Fruit fly (Drosophila melanogaster) whole organism, embryonic: Measurements from ENCODE around the gene GlcAT-P.

ENCODE experiments used
- Atf6 ChIP-seq: fragments of 200-800 bp; sonication (Bioruptor generic); IDR thresholded peaks from 2 replicates; pipeline ENCODE4 v1.3.6; 2022; ENCODE audit warnings: missing biosample characterization, missing genetic modification characterization
- Bgb ChIP-seq: fragments of 200-800 bp; sonication (Bioruptor generic); IDR thresholded peaks from 2 replicates; pipeline ENCODE4 v1.3.6; 2022; ENCODE audit warnings: missing biosample characterization, missing genetic modification characterization; ENCODE audit not compliant: partially characterized antibody
- CG11093 ChIP-seq: fragments of 200-800 bp; sonication (Bioruptor generic); IDR thresholded peaks from 3 replicates; pipeline ENCODE4 v1.3.6; 2022; ENCODE audit warnings: missing biosample characterization, missing genetic modification characterization
- CG12299 ChIP-seq: fragments of 200-800 bp; sonication (Bioruptor generic); optimal IDR thresholded peaks from 2 replicates; lab custom pipeline; 2018; ENCODE audit warnings: missing biosample characterization, mild to moderate bottlenecking, missing genetic modification characterization
- CG12769 ChIP-seq: fragments of 200-800 bp; sonication (Bioruptor generic); optimal IDR thresholded peaks from 2 replicates; lab custom pipeline; 2019; ENCODE audit warnings: missing biosample characterization, mild to moderate bottlenecking, missing genetic modification characterization, moderate library complexity
- CG13624 ChIP-seq: fragments of 200-800 bp; sonication (Bioruptor generic); optimal IDR thresholded peaks from 2 replicates; lab custom pipeline; 2016; ENCODE audit warnings: missing biosample characterization, missing genetic modification characterization
- CG17568 ChIP-seq: fragments of 200-800 bp; sonication (Bioruptor generic); optimal IDR thresholded peaks from 2 replicates; lab custom pipeline; 2018; ENCODE audit warnings: missing biosample characterization, mild to moderate bottlenecking, missing genetic modification characterization, moderate library complexity
- CG18262 ChIP-seq: fragments of 200-800 bp; optimal IDR thresholded peaks from 3 replicates; lab custom pipeline; 2019; ENCODE audit warnings: missing biosample characterization, mild to moderate bottlenecking, missing genetic modification characterization, moderate library complexity
- CG18599 ChIP-seq: fragments of 200-800 bp; sonication (Bioruptor generic); optimal IDR thresholded peaks from 3 replicates; lab custom pipeline; 2017; ENCODE audit warnings: missing biosample characterization, missing genetic modification characterization, mild to moderate bottlenecking, moderate library complexity, missing genetic modification reagents
- CG2199 ChIP-seq: fragments of 200-800 bp; sonication (Bioruptor generic); IDR thresholded peaks from 3 replicates; pipeline ENCODE4 v1.3.6; 2022; ENCODE audit warnings: missing biosample characterization, missing genetic modification characterization
- CG2678 ChIP-seq: fragments of 200-800 bp; sonication (Bioruptor generic); optimal IDR thresholded peaks from 3 replicates; lab custom pipeline; 2019; ENCODE audit warnings: missing biosample characterization, mild to moderate bottlenecking, missing genetic modification characterization, moderate library complexity
- CG2889 ChIP-seq: fragments of 200-800 bp; sonication (Bioruptor generic); IDR thresholded peaks from 3 replicates; pipeline ENCODE4 v1.3.6; 2022; ENCODE audit warnings: missing biosample characterization, missing genetic modification characterization
- CG32772 ChIP-seq: fragments of 200-800 bp; sonication (Bioruptor generic); IDR thresholded peaks from 2 replicates; pipeline ENCODE4 v1.3.6; 2022; ENCODE audit warnings: missing biosample characterization, missing genetic modification characterization
- CG4328 ChIP-seq: fragments of 200-800 bp; sonication (Bioruptor generic); optimal IDR thresholded peaks from 3 replicates; lab custom pipeline; 2017; ENCODE audit warnings: missing biosample characterization, missing genetic modification reagents, missing genetic modification characterization
- CG4707 ChIP-seq: fragments of 200-800 bp; sonication (Bioruptor generic); optimal IDR thresholded peaks from 2 replicates; lab custom pipeline; 2018; ENCODE audit warnings: missing biosample characterization, mild to moderate bottlenecking, missing genetic modification characterization, moderate library complexity
- CG4820 ChIP-seq: fragments of 200-800 bp; sonication (Bioruptor generic); optimal IDR thresholded peaks from 3 replicates; lab custom pipeline; 2016; ENCODE audit warnings: missing biosample characterization, missing genetic modification characterization
- CG5180 ChIP-seq: fragments of 200-800 bp; sonication (Bioruptor generic); optimal IDR thresholded peaks from 3 replicates; lab custom pipeline; 2017; ENCODE audit warnings: missing biosample characterization, missing genetic modification characterization, mild to moderate bottlenecking, moderate library complexity, missing genetic modification reagents
- D19B ChIP-seq: fragments of 200-800 bp; sonication (Bioruptor generic); optimal IDR thresholded peaks from 2 replicates; lab custom pipeline; 2017; ENCODE audit warnings: missing biosample characterization, mild to moderate bottlenecking, missing genetic modification characterization
- Hmr ChIP-seq: fragments of 200-800 bp; sonication (Bioruptor generic); optimal IDR thresholded peaks from 3 replicates; lab custom pipeline; 2017; ENCODE audit warnings: mild to moderate bottlenecking, missing biosample characterization, missing genetic modification reagents, missing genetic modification characterization
- Hr39 ChIP-seq: fragments of >200 bp; optimal IDR thresholded peaks from 2 replicates; lab custom pipeline; 2017
- Kr ChIP-seq: fragments of 200-800 bp; sonication (Bioruptor generic); optimal IDR thresholded peaks from 2 replicates; lab custom pipeline; 2017; ENCODE audit warnings: missing biosample characterization, mild to moderate bottlenecking, missing genetic modification characterization
- MTF-1 ChIP-seq: fragments of 200-800 bp; sonication (Bioruptor generic); optimal IDR thresholded peaks from 2 replicates; lab custom pipeline; 2018; ENCODE audit warnings: missing biosample characterization, mild to moderate bottlenecking, missing genetic modification characterization, borderline replicate concordance
- Mes4 ChIP-seq: fragments of 200-800 bp; sonication (Bioruptor generic); optimal IDR thresholded peaks from 2 replicates; lab custom pipeline; 2016; ENCODE audit warnings: missing biosample characterization, missing genetic modification characterization
- Oaz ChIP-seq: fragments of 200-800 bp; sonication (Bioruptor generic); IDR thresholded peaks from 2 replicates; pipeline ENCODE4 v1.3.6; 2022; ENCODE audit warnings: missing biosample characterization, missing genetic modification characterization
- Opbp ChIP-seq: fragments of 200-800 bp; sonication (Bioruptor generic); IDR thresholded peaks from 3 replicates; pipeline ENCODE4 v1.3.6; 2022; ENCODE audit warnings: missing biosample characterization, missing genetic modification characterization; ENCODE audit not compliant: partially characterized antibody
- Scr ChIP-seq: fragments of 200-800 bp; sonication (Bioruptor generic); IDR thresholded peaks from 2 replicates; pipeline ENCODE4 v1.3.6; 2022; ENCODE audit warnings: missing biosample characterization, missing genetic modification characterization; ENCODE audit not compliant: partially characterized antibody
- Sry-β ChIP-seq: fragments of 200-800 bp; sonication (Bioruptor generic); optimal IDR thresholded peaks from 2 replicates; lab custom pipeline; 2018; ENCODE audit warnings: missing biosample characterization, mild to moderate bottlenecking, missing genetic modification characterization, moderate library complexity
- Trl ChIP-seq, 3 experiments: fragments of >200 bp in 2 of 3; fragments of 200-800 bp in 1 of 3; sonication (Bioruptor generic) in 1 of 3; optimal IDR thresholded peaks; 2 replicates in 1 of 3; 3 replicates in 2 of 3; lab custom pipeline; 2016 to 2017; ENCODE audit warnings: missing biosample characterization in 1 of 3, missing genetic modification characterization in 1 of 3
- Usf ChIP-seq: fragments of 200-800 bp; sonication (Bioruptor generic); optimal IDR thresholded peaks from 2 replicates; lab custom pipeline; 2017; ENCODE audit warnings: missing genotype, missing biosample characterization, missing genetic modification characterization
- Xrp1 ChIP-seq: fragments of 200-800 bp; sonication (Bioruptor generic); IDR thresholded peaks from 2 replicates; pipeline ENCODE4 v1.3.6; 2022; ENCODE audit warnings: missing biosample characterization, missing genetic modification characterization
- ap ChIP-seq: fragments of 200-800 bp; sonication (Bioruptor generic); IDR thresholded peaks from 2 replicates; pipeline ENCODE4 v1.3.6; 2022; ENCODE audit warnings: missing biosample characterization, missing genetic modification characterization
- chn ChIP-seq: fragments of 200-800 bp; sonication (Bioruptor generic); optimal IDR thresholded peaks from 2 replicates; lab custom pipeline; 2016; ENCODE audit warnings: missing biosample characterization, missing genetic modification characterization
- crol ChIP-seq: fragments of 200-800 bp; sonication (Bioruptor generic); IDR thresholded peaks from 2 replicates; pipeline ENCODE4 v1.3.6; 2022; ENCODE audit warnings: missing biosample characterization, missing genetic modification characterization
- gce ChIP-seq: fragments of 200-800 bp; sonication (Bioruptor generic); IDR thresholded peaks from 3 replicates; pipeline ENCODE4 v1.3.6; 2022; ENCODE audit warnings: missing biosample characterization, missing genetic modification characterization
- grau ChIP-seq: fragments of 200-800 bp; optimal IDR thresholded peaks from 3 replicates; lab custom pipeline; 2019; ENCODE audit warnings: missing biosample characterization, mild to moderate bottlenecking, missing genetic modification characterization, moderate library complexity
- grn ChIP-seq: fragments of 200-800 bp; sonication (Bioruptor generic); optimal IDR thresholded peaks from 3 replicates; lab custom pipeline; 2017; ENCODE audit warnings: missing biosample characterization, missing genetic modification characterization
- gsb-n ChIP-seq: fragments of 200-800 bp; sonication (Bioruptor generic); optimal IDR thresholded peaks from 3 replicates; lab custom pipeline; 2018; ENCODE audit warnings: missing biosample characterization, mild to moderate bottlenecking, missing genetic modification characterization
- her ChIP-seq: fragments of 200-800 bp; sonication (Bioruptor generic); optimal IDR thresholded peaks from 2 replicates; lab custom pipeline; 2016; ENCODE audit warnings: missing biosample characterization, missing genetic modification characterization
- hkb ChIP-seq, 2 experiments: fragments of 200-800 bp in 1 of 2; fragments of >200 bp in 1 of 2; sonication (Bioruptor generic) in 1 of 2; IDR thresholded peaks in 1 of 2; optimal IDR thresholded peaks in 1 of 2; 2 replicates each; pipeline versions ENCODE4 v1.3.6 to Lab custom; 2017 to 2022; ENCODE audit warnings: missing biosample characterization in 1 of 2, missing genetic modification characterization in 1 of 2
- mam ChIP-seq: fragments of 200-800 bp; sonication (Bioruptor generic); optimal IDR thresholded peaks from 3 replicates; lab custom pipeline; 2016; ENCODE audit warnings: missing biosample characterization, missing genetic modification characterization
- mirr ChIP-seq: fragments of 200-800 bp; sonication (Bioruptor generic); optimal IDR thresholded peaks from 3 replicates; lab custom pipeline; 2018; ENCODE audit warnings: missing biosample characterization, mild to moderate bottlenecking, missing genetic modification characterization
- pnt ChIP-seq: fragments of 200-800 bp; sonication (Bioruptor generic); optimal IDR thresholded peaks from 3 replicates; lab custom pipeline; 2016; ENCODE audit warnings: missing biosample characterization, missing genetic modification characterization
- repo ChIP-seq: fragments of 200-800 bp; sonication (Bioruptor generic); optimal IDR thresholded peaks from 2 replicates; lab custom pipeline; 2016; ENCODE audit warnings: missing biosample characterization, missing genetic modification characterization
- sens-2 ChIP-seq: fragments of 200-800 bp; sonication (Bioruptor generic); IDR thresholded peaks from 2 replicates; pipeline ENCODE4 v1.3.6; 2022; ENCODE audit warnings: missing biosample characterization, missing genetic modification characterization
- sima ChIP-seq: fragments of 200-800 bp; sonication (Bioruptor generic); optimal IDR thresholded peaks from 2 replicates; lab custom pipeline; 2016; ENCODE audit warnings: missing biosample characterization, missing genetic modification characterization
- slbo ChIP-seq: fragments of 200-800 bp; sonication (Bioruptor generic); IDR thresholded peaks from 2 replicates; pipeline ENCODE4 v1.3.6; 2022; ENCODE audit warnings: missing biosample characterization, missing genetic modification characterization
- sqz ChIP-seq: fragments of 200-800 bp; sonication (Bioruptor generic); optimal IDR thresholded peaks from 3 replicates; lab custom pipeline; 2018; ENCODE audit warnings: missing biosample characterization, mild to moderate bottlenecking, missing genetic modification characterization
- sr ChIP-seq: fragments of 200-800 bp; sonication (Bioruptor generic); IDR thresholded peaks from 3 replicates; pipeline ENCODE4 v1.3.6; 2022; ENCODE audit warnings: missing biosample characterization, missing genetic modification characterization
- tna ChIP-seq: fragments of 200-800 bp; sonication (Bioruptor generic); IDR thresholded peaks from 2 replicates; pipeline ENCODE4 v1.3.6; 2022; ENCODE audit warnings: missing biosample characterization, missing genetic modification characterization; ENCODE audit not compliant: partially characterized antibody
- tup ChIP-seq: fragments of 200-800 bp; sonication (Bioruptor generic); optimal IDR thresholded peaks from 2 replicates; lab custom pipeline; 2016; ENCODE audit warnings: missing biosample characterization, mild to moderate bottlenecking, missing genetic modification characterization, moderate library complexity
- twi ChIP-seq: fragments of 200-800 bp; optimal IDR thresholded peaks from 2 replicates; lab custom pipeline; 2019; ENCODE audit warnings: missing biosample characterization, mild to moderate bottlenecking, missing genetic modification characterization, moderate library complexity
- unpg ChIP-seq: fragments of 200-800 bp; sonication (Bioruptor generic); optimal IDR thresholded peaks from 3 replicates; lab custom pipeline; 2018; ENCODE audit warnings: missing biosample characterization, mild to moderate bottlenecking, missing genetic modification characterization, moderate library complexity

Gene GlcAT-P

dm6 chr3L:11195275-11195674, 2.1 kb downstream of the GlcAT-P start (continued):
- TF ChIP-seq CG12299 (no peak), CG12769 (peak; percentile 10), unpg (GFP tag; lab: Kevin White, UChicago) (no peak), gce (GFP tag; lab: Robert Waterston, UW) (no peak), sima (GFP tag; lab: Kevin White, UChicago) (no peak), CG2889 (GFP tag; lab: Robert Waterston, UW) (no peak), tna (GFP tag; lab: Robert Waterston, UW) (no peak), her (GFP tag; lab: Kevin White, UChicago) (no peak), sr (0 out of 3 replicates have a peak, but pooled peaks have one; percentile 16), twi (tag; lab: Kevin White, UChicago) (peak; percentile 62), Hmr (GFP tag; lab: Kevin White, UChicago) (no peak), Usf (no peak), CG4328 (no peak), Xrp1 (peak; percentile 11; the same call in 1 of the 2 replicates), CG13624 (GFP tag; lab: Kevin White, UChicago) (no peak), CG5180 (GFP tag; lab: Kevin White, UChicago) (peak; percentile 19), CG2199 (GFP tag; lab: Robert Waterston, UW) (0 out of 3 replicates have a peak, but pooled peaks have one; percentile 15), crol (GFP tag; lab: Robert Waterston, UW) (peak; percentile 83), Atf6 (GFP tag; lab: Robert Waterston, UW) (no peak), CG4707 (GFP tag; lab: Kevin White, UChicago) (no peak), grn (no peak), sens-2 (GFP tag; lab: Robert Waterston, UW) (no peak), slbo (peak; percentile 16; the same call in 1 of the 2 replicates), ap (GFP tag; lab: Robert Waterston, UW) (no peak), repo (no peak), pnt (GFP tag; lab: Kevin White, UChicago) (no peak), Hr39 (peak; percentile 69)

dm6 chr3L:11190022-11190421, 7.3 kb downstream of the GlcAT-P start:
- no peak for TF ChIP-seq gsb-n (tag; lab: Kevin White, UChicago)
- TF ChIP-seq CG32772 (GFP tag; lab: Robert Waterston, UW): no peak
- TF ChIP-seq D19B (GFP tag; lab: Kevin White, UChicago): no peak
- TF ChIP-seq MTF-1 (GFP tag; lab: Kevin White, UChicago): no peak
- no peak for TF ChIP-seq Opbp (GFP tag; lab: Robert Waterston, UW)
- TF ChIP-seq Oaz (GFP tag; lab: Robert Waterston, UW): no peak
- no peak for TF ChIP-seq CG4820
- no peak for TF ChIP-seq chn (GFP tag; lab: Kevin White, UChicago)
- TF ChIP-seq CG18262 (tag; lab: Kevin White, UChicago): no peak
- TF ChIP-seq grau (tag; lab: Kevin White, UChicago): no peak
- TF ChIP-seq Sry-β (GFP tag; lab: Kevin White, UChicago): no peak
- no peak for TF ChIP-seq tup (GFP tag; lab: Kevin White, UChicago)
- no peak for TF ChIP-seq Mes4 (GFP tag; lab: Kevin White, UChicago)
- TF ChIP-seq repo: no peak
- no peak for TF ChIP-seq mam (GFP tag; lab: Kevin White, UChicago)
- TF ChIP-seq CG18599 (GFP tag; lab: Kevin White, UChicago): peak; percentile 12
- TF ChIP-seq sqz (GFP tag; lab: Kevin White, UChicago): no peak
- no peak for TF ChIP-seq Kr (GFP tag; lab: Kevin White, UChicago)
- no peak for TF ChIP-seq CG17568 (GFP tag; lab: Kevin White, UChicago)
- TF ChIP-seq Scr (GFP tag; lab: Robert Waterston, UW): no peak
- peak; percentile 19 for TF ChIP-seq CG2678 (tag; lab: Kevin White, UChicago)
- TF ChIP-seq CG11093 (GFP tag; lab: Robert Waterston, UW): no peak
- TF ChIP-seq Trl (optimal IDR thresholded peaks at IDR 0.05; lab: Kevin White, UChicago): no peak
- no peak for TF ChIP-seq Trl (GFP tag; optimal IDR thresholded peaks at IDR 0.05; lab: Kevin White, UChicago)
- no peak for TF ChIP-seq hkb (optimal IDR thresholded peaks at IDR 0.05; lab: Kevin White, UChicago)
- no peak for TF ChIP-seq hkb (GFP tag; IDR thresholded peaks at IDR 0.05; lab: Robert Waterston, UW)
- no peak for TF ChIP-seq mirr (GFP tag; lab: Kevin White, UChicago)
- no peak for TF ChIP-seq Bgb
